Worm (Caenorhabditis elegans) whole organism, mixed stage, embryonic: ENCODE measurements around the gene wah-1.

Source experiments
- bed-3 ChIP-seq: fragments of 200-800 bp; sonication (Bioruptor generic); optimal IDR thresholded peaks from 3 replicates; lab custom pipeline; 2018; ENCODE audit warnings: mild to moderate bottlenecking, missing genetic modification characterization, moderate library complexity, missing compliant biosample characterization
- lsy-2 ChIP-seq: fragments of 150-350 bp; optimal IDR thresholded peaks from 2 replicates; lab custom pipeline; 2014; ENCODE audit warnings: missing biosample characterization, missing genetic modification characterization
- mls-2 ChIP-seq: sonication (generic microtip); optimal IDR thresholded peaks from 2 replicates; lab custom pipeline; 2016; ENCODE audit warnings: mild to moderate bottlenecking, missing genetic modification characterization, moderate library complexity, missing compliant biosample characterization
- nhr-12 ChIP-seq: fragments of 150-350 bp; optimal IDR thresholded peaks from 2 replicates; lab custom pipeline; 2014; ENCODE audit warnings: missing biosample characterization, missing genetic modification characterization
- nhr-237 ChIP-seq: fragments of 150-350 bp; optimal IDR thresholded peaks from 2 replicates; lab custom pipeline; 2014; ENCODE audit warnings: missing biosample characterization, missing genetic modification characterization
- nhr-76 ChIP-seq: sonication (generic microtip); optimal IDR thresholded peaks from 2 replicates; lab custom pipeline; 2017; ENCODE audit warnings: missing biosample characterization, missing genetic modification characterization
- pha-4 ChIP-seq: fragments of 150-350 bp; optimal IDR thresholded peaks from 2 replicates; lab custom pipeline; 2018; ENCODE audit warnings: missing biosample characterization, missing genetic modification reagents, missing genetic modification characterization
- snpc-4 ChIP-seq: fragments of 150-350 bp; optimal IDR thresholded peaks from 2 replicates; lab custom pipeline; 2014; ENCODE audit warnings: missing biosample characterization, missing genetic modification characterization
- unc-120 ChIP-seq: sonication (generic microtip); optimal IDR thresholded peaks from 2 replicates; lab custom pipeline; 2017; ENCODE audit warnings: missing genetic modification characterization, missing compliant biosample characterization; ENCODE audit not compliant: poor library complexity, severe bottlenecking
- unc-39 ChIP-seq: fragments of 150-350 bp; optimal IDR thresholded peaks from 2 replicates; lab custom pipeline; 2014; ENCODE audit warnings: missing biosample characterization, missing genetic modification characterization
- ztf-11 ChIP-seq: fragments of 150-350 bp; optimal IDR thresholded peaks from 2 replicates; lab custom pipeline; 2014; ENCODE audit warnings: missing biosample characterization, missing genetic modification characterization

DNA sequence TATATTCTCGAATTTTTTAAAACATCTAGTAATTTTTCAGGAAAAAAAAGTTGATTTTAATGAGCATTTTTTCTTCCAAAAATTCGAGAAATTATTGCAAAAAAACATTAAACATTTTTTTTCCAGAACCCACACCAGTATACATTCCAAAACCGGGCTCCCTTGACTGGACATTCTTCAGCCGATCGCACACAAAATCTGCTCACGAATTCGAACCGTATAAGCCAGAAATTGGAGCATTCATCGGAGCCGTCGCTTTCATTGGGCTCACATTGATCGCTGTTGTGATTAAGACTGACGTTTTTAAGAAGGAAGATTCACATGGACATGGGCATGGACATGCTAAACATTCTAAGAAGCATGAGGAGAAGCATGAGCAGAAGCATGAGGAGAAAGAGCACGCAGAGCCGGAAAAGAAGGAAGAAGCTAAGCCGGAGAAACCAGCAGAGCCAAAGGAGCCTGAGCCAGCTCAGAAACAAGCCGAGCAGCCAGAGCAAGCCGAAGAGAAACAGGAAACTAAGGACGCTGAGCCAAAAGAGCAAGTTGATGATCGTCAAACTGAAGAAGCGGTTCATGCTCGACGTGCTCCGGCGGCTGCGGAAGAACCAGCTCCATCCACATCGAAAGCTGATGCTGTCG, 1.8 kb downstream of the wah-1 start:
- TF ChIP-seq pha-4 (tag; lab: Kevin White, UChicago) = no peak
- TF ChIP-seq bed-3 (GFP tag; lab: Kevin White, UChicago) = no peak
- no peak for TF ChIP-seq unc-39
- no peak for TF ChIP-seq lsy-2 (tag; lab: Kevin White, UChicago)
- no peak for TF ChIP-seq ztf-11 (tag; lab: Kevin White, UChicago)
- no peak for TF ChIP-seq unc-120 (tag; lab: Kevin White, UChicago)
- TF ChIP-seq nhr-76 (tag; lab: Kevin White, UChicago) = no peak
- no peak for TF ChIP-seq nhr-12
- TF ChIP-seq mls-2 (tag; lab: Kevin White, UChicago) = no peak
- no peak for TF ChIP-seq nhr-237 (tag; lab: Kevin White, UChicago)
- no peak for TF ChIP-seq snpc-4 (tag; lab: Kevin White, UChicago)
